Fruit fly (Drosophila melanogaster) whole organism, embryonic: Measurements from ENCODE around the gene CG1971.

Experiments
- Asciz ChIP-seq: fragments of 200-800 bp; sonication (Bioruptor generic); optimal IDR thresholded peaks from 2 replicates; lab custom pipeline; 2017; ENCODE audit warnings: missing biosample characterization, mild to moderate bottlenecking, missing genetic modification characterization, missing genetic modification reagents
- CG10147 ChIP-seq: fragments of 200-800 bp; sonication (Bioruptor generic); optimal IDR thresholded peaks from 2 replicates; lab custom pipeline; 2019; ENCODE audit warnings: missing biosample characterization, mild to moderate bottlenecking, missing genetic modification characterization, moderate library complexity
- CG1024 ChIP-seq: fragments of 200-800 bp; sonication (Bioruptor generic); IDR thresholded peaks from 2 replicates; pipeline ENCODE4 v1.3.6; 2022; ENCODE audit warnings: missing biosample characterization, missing genetic modification characterization
- CG10274 ChIP-seq: fragments of 200-800 bp; sonication (Bioruptor generic); optimal IDR thresholded peaks from 3 replicates; lab custom pipeline; 2017; ENCODE audit warnings: missing biosample characterization, mild to moderate bottlenecking, missing genetic modification characterization
- CG10321 ChIP-seq: fragments of 200-800 bp; sonication (Bioruptor generic); IDR thresholded peaks from 2 replicates; pipeline ENCODE4 v1.3.6; 2022; ENCODE audit warnings: missing biosample characterization, missing genetic modification characterization
- CG11085 ChIP-seq: fragments of 200-800 bp; sonication (Bioruptor generic); IDR thresholded peaks from 2 replicates; pipeline ENCODE4 v1.3.6; 2022; ENCODE audit warnings: missing biosample characterization, missing genetic modification characterization
- CG12219 ChIP-seq: fragments of 200-800 bp; sonication (Bioruptor generic); optimal IDR thresholded peaks from 3 replicates; lab custom pipeline; 2018; ENCODE audit warnings: missing biosample characterization, mild to moderate bottlenecking, missing genetic modification characterization
- CG12391 ChIP-seq: fragments of 200-800 bp; sonication (Bioruptor generic); optimal IDR thresholded peaks from 3 replicates; lab custom pipeline; 2018; ENCODE audit warnings: missing biosample characterization, mild to moderate bottlenecking, missing genetic modification characterization, moderate library complexity
- CG14014 ChIP-seq: fragments of 200-800 bp; sonication (Bioruptor generic); IDR thresholded peaks from 2 replicates; pipeline ENCODE4 v1.3.6; 2022; ENCODE audit warnings: missing biosample characterization, missing genetic modification characterization
- CG1647 ChIP-seq: fragments of 200-800 bp; sonication (Bioruptor generic); optimal IDR thresholded peaks from 3 replicates; lab custom pipeline; 2016; ENCODE audit warnings: missing biosample characterization, missing genetic modification characterization
- CG16813 ChIP-seq: fragments of 200-800 bp; sonication (Bioruptor generic); IDR thresholded peaks from 3 replicates; pipeline ENCODE4 v1.3.6; 2022; ENCODE audit warnings: missing biosample characterization, missing genetic modification characterization; ENCODE audit not compliant: partially characterized antibody
- CG3163 ChIP-seq: fragments of 200-800 bp; sonication (Bioruptor generic); optimal IDR thresholded peaks from 3 replicates; lab custom pipeline; 2016; ENCODE audit warnings: missing biosample characterization, missing genetic modification characterization
- CG32767 ChIP-seq: fragments of 200-800 bp; sonication (Bioruptor generic); IDR thresholded peaks from 2 replicates; pipeline ENCODE4 v1.3.6; 2022; ENCODE audit warnings: missing biosample characterization, missing genetic modification characterization
- CG3407 ChIP-seq: fragments of 200-800 bp; sonication (Bioruptor generic); optimal IDR thresholded peaks from 2 replicates; lab custom pipeline; 2018; ENCODE audit warnings: missing biosample characterization, mild to moderate bottlenecking, missing genetic modification characterization
- CG34376 ChIP-seq: fragments of 200-800 bp; sonication (Bioruptor generic); optimal IDR thresholded peaks from 2 replicates; lab custom pipeline; 2018; ENCODE audit warnings: missing biosample characterization, mild to moderate bottlenecking, missing genetic modification characterization
- CG5245 ChIP-seq: fragments of 200-800 bp; sonication (Bioruptor generic); optimal IDR thresholded peaks from 3 replicates; lab custom pipeline; 2016; ENCODE audit warnings: missing biosample characterization, missing genetic modification characterization
- CG7556 ChIP-seq: fragments of 200-800 bp; sonication (Bioruptor generic); optimal IDR thresholded peaks from 2 replicates; lab custom pipeline; 2017; ENCODE audit warnings: missing biosample characterization, mild to moderate bottlenecking, missing genetic modification characterization
- CG8089 ChIP-seq: fragments of 200-800 bp; sonication (Bioruptor generic); optimal IDR thresholded peaks from 3 replicates; lab custom pipeline; 2016; ENCODE audit warnings: missing biosample characterization, missing genetic modification characterization
- CG8765 ChIP-seq: fragments of 200-800 bp; sonication (Bioruptor generic); IDR thresholded peaks from 2 replicates; pipeline ENCODE4 v1.3.6; 2022; ENCODE audit warnings: missing biosample characterization, missing genetic modification characterization
- CG9876 ChIP-seq: fragments of 200-800 bp; sonication (Bioruptor generic); optimal IDR thresholded peaks from 2 replicates; lab custom pipeline; 2016; ENCODE audit warnings: missing biosample characterization, missing genetic modification characterization
- D ChIP-seq, 2 experiments: fragments of 200-800 bp in 1 of 2; fragments of >200 bp in 1 of 2; sonication (Bioruptor generic) in 1 of 2; optimal IDR thresholded peaks; 2 replicates in 1 of 2; 3 replicates in 1 of 2; lab custom pipeline; 2017; ENCODE audit warnings: mild to moderate bottlenecking in 1 of 2, missing biosample characterization in 1 of 2, missing genetic modification characterization in 1 of 2, missing genetic modification reagents in 1 of 2
- Dbx ChIP-seq: fragments of 200-800 bp; sonication (Bioruptor generic); IDR thresholded peaks from 3 replicates; pipeline ENCODE4 v1.3.6; 2022; ENCODE audit warnings: missing biosample characterization, missing genetic modification characterization
- Doc3 ChIP-seq: fragments of 200-800 bp; sonication (Bioruptor generic); IDR thresholded peaks from 3 replicates; pipeline ENCODE4 v1.3.6; 2022; ENCODE audit warnings: missing biosample characterization, missing genetic modification characterization; ENCODE audit not compliant: partially characterized antibody
- Eip74EF ChIP-seq, 2 experiments: fragments of 200-800 bp in 1 of 2; fragments of >200 bp in 1 of 2; sonication (Bioruptor generic) in 1 of 2; optimal IDR thresholded peaks; 2 replicates each; lab custom pipeline; 2017 to 2019; ENCODE audit warnings: missing biosample characterization in 2 of 2, missing genetic modification characterization in 2 of 2, mild to moderate bottlenecking in 1 of 2, moderate library complexity in 1 of 2
- HLH3B ChIP-seq: fragments of 200-800 bp; sonication (Bioruptor generic); IDR thresholded peaks from 2 replicates; pipeline ENCODE4 v1.3.6; 2022; ENCODE audit warnings: missing biosample characterization, missing genetic modification characterization
- HmgD ChIP-seq: fragments of 200-800 bp; sonication (Bioruptor generic); optimal IDR thresholded peaks from 3 replicates; lab custom pipeline; 2016; ENCODE audit warnings: missing biosample characterization, missing genetic modification characterization
- NFAT ChIP-seq: fragments of 200-800 bp; sonication (Bioruptor generic); IDR thresholded peaks from 2 replicates; pipeline ENCODE4 v1.3.6; 2022; ENCODE audit warnings: missing biosample characterization, missing genetic modification characterization
- PHDP ChIP-seq: fragments of 200-800 bp; sonication (Bioruptor generic); optimal IDR thresholded peaks from 3 replicates; lab custom pipeline; 2018; ENCODE audit warnings: missing biosample characterization, mild to moderate bottlenecking, missing genetic modification characterization, moderate library complexity
- Sox102F ChIP-seq: fragments of 200-800 bp; sonication (Bioruptor generic); optimal IDR thresholded peaks from 2 replicates; lab custom pipeline; 2018; ENCODE audit warnings: missing biosample characterization, mild to moderate bottlenecking, missing genetic modification characterization, moderate library complexity
- aop ChIP-seq: fragments of 200-800 bp; sonication (Bioruptor generic); IDR thresholded peaks from 2 replicates; pipeline ENCODE4 v1.3.6; 2022; ENCODE audit warnings: missing biosample characterization, missing genetic modification characterization
- bbx ChIP-seq: fragments of 200-800 bp; sonication (Bioruptor generic); IDR thresholded peaks from 2 replicates; pipeline ENCODE4 v1.3.6; 2022; ENCODE audit warnings: missing biosample characterization, missing genetic modification characterization; ENCODE audit not compliant: partially characterized antibody
- bsh ChIP-seq, 2 experiments: fragments of 200-800 bp; sonication (Bioruptor generic); optimal IDR thresholded peaks; 2 replicates each; lab custom pipeline; 2017 to 2018; ENCODE audit warnings: mild to moderate bottlenecking in 2 of 2, missing biosample characterization in 2 of 2, missing genetic modification characterization in 2 of 2, moderate library complexity in 1 of 2
- cas ChIP-seq: fragments of 200-800 bp; sonication (Bioruptor generic); IDR thresholded peaks from 2 replicates; pipeline ENCODE4 v1.3.6; 2022; ENCODE audit warnings: missing biosample characterization, missing genetic modification characterization
- crol ChIP-seq: fragments of 200-800 bp; sonication (Bioruptor generic); IDR thresholded peaks from 2 replicates; pipeline ENCODE4 v1.3.6; 2022; ENCODE audit warnings: missing biosample characterization, missing genetic modification characterization
- crp ChIP-seq, 2 experiments: fragments of 200-800 bp; sonication (Bioruptor generic); optimal IDR thresholded peaks; 2 replicates in 1 of 2; 3 replicates in 1 of 2; lab custom pipeline; 2017; ENCODE audit warnings: missing biosample characterization in 2 of 2, missing genetic modification characterization in 2 of 2, mild to moderate bottlenecking in 1 of 2, moderate library complexity in 1 of 2
- dmrt99B ChIP-seq: fragments of 200-800 bp; sonication (Bioruptor generic); optimal IDR thresholded peaks from 2 replicates; lab custom pipeline; 2018; ENCODE audit warnings: missing biosample characterization, mild to moderate bottlenecking, missing genetic modification characterization, moderate library complexity
- hb ChIP-seq: fragments of 200-800 bp; sonication (Bioruptor generic); IDR thresholded peaks from 3 replicates; pipeline ENCODE4 v1.3.6; 2022; ENCODE audit warnings: missing biosample characterization, missing genetic modification characterization; ENCODE audit not compliant: partially characterized antibody
- insv ChIP-seq, 2 experiments: fragments of 200-800 bp; sonication (Bioruptor generic); optimal IDR thresholded peaks; 3 replicates each; lab custom pipeline; 2016 to 2018; ENCODE audit warnings: missing biosample characterization in 2 of 2, missing genetic modification characterization in 2 of 2
- jumu ChIP-seq: fragments of 200-800 bp; sonication (Bioruptor generic); optimal IDR thresholded peaks from 3 replicates; lab custom pipeline; 2016; ENCODE audit warnings: missing biosample characterization, missing genetic modification characterization
- klu ChIP-seq: fragments of 200-800 bp; sonication (Bioruptor generic); IDR thresholded peaks from 2 replicates; pipeline ENCODE4 v1.3.6; 2022; ENCODE audit warnings: missing biosample characterization, missing genetic modification characterization
- prd ChIP-seq, 3 experiments: fragments of >200 bp in 2 of 3; fragments of 200-800 bp in 1 of 3; sonication (Bioruptor generic) in 1 of 3; optimal IDR thresholded peaks in 2 of 3; IDR thresholded peaks in 1 of 3; 2 replicates in 2 of 3; 3 replicates in 1 of 3; pipeline versions ENCODE4 v1.3.6 to Lab custom; 2017 to 2022; ENCODE audit warnings: missing biosample characterization in 1 of 3, missing genetic modification characterization in 1 of 3
- pum ChIP-seq: fragments of 200-800 bp; sonication (Bioruptor generic); optimal IDR thresholded peaks from 2 replicates; lab custom pipeline; 2016; ENCODE audit warnings: missing biosample characterization, missing genetic modification characterization
- sc ChIP-seq, 3 experiments: fragments of >200 bp in 2 of 3; fragments of 200-800 bp in 1 of 3; sonication (Bioruptor generic) in 1 of 3; optimal IDR thresholded peaks; 2 replicates in 2 of 3; 3 replicates in 1 of 3; lab custom pipeline; 2017; ENCODE audit warnings: mild to moderate bottlenecking in 1 of 3, missing biosample characterization in 1 of 3, missing genetic modification characterization in 1 of 3, missing genetic modification reagents in 1 of 3
- seq ChIP-seq: fragments of 200-800 bp; sonication (Bioruptor generic); IDR thresholded peaks from 2 replicates; pipeline ENCODE4 v1.3.6; 2022; ENCODE audit warnings: missing biosample characterization, missing genetic modification characterization
- shn ChIP-seq: fragments of 200-800 bp; sonication (Bioruptor generic); optimal IDR thresholded peaks from 3 replicates; lab custom pipeline; 2016; ENCODE audit warnings: missing biosample characterization, missing genetic modification characterization
- sisA ChIP-seq: fragments of 200-800 bp; sonication (Bioruptor generic); IDR thresholded peaks from 2 replicates; pipeline ENCODE4 v1.3.6; 2022; ENCODE audit warnings: missing biosample characterization, missing genetic modification characterization
- slp2 ChIP-seq: fragments of 200-800 bp; sonication (Bioruptor generic); optimal IDR thresholded peaks from 2 replicates; lab custom pipeline; 2016; ENCODE audit warnings: missing biosample characterization, missing genetic modification characterization
- sr ChIP-seq: fragments of 200-800 bp; sonication (Bioruptor generic); IDR thresholded peaks from 3 replicates; pipeline ENCODE4 v1.3.6; 2022; ENCODE audit warnings: missing biosample characterization, missing genetic modification characterization
- stc ChIP-seq: fragments of 200-800 bp; sonication (Bioruptor generic); IDR thresholded peaks from 2 replicates; pipeline ENCODE4 v1.3.6; 2022; ENCODE audit warnings: missing biosample characterization, missing genetic modification characterization
- tx ChIP-seq: fragments of 200-800 bp; sonication (Bioruptor generic); optimal IDR thresholded peaks from 2 replicates; lab custom pipeline; 2016; ENCODE audit warnings: missing biosample characterization, missing genetic modification characterization

The CG1971 gene

dm6 chr3R:31794457-31794856, 10.8 kb upstream of the CG1971 start (continued):
- TF ChIP-seq PHDP (tag; lab: Kevin White, UChicago), result no peak
- no peak for TF ChIP-seq sisA (GFP tag; lab: Robert Waterston, UW)
- no peak for TF ChIP-seq shn (GFP tag; lab: Kevin White, UChicago)
- no peak for TF ChIP-seq cas
- no peak for TF ChIP-seq insv (GFP tag; optimal IDR thresholded peaks at IDR 0.05; lab: Kevin White, UChicago)
- no peak for TF ChIP-seq prd (optimal IDR thresholded peaks at IDR 0.05; lab: Kevin White, UChicago)
- TF ChIP-seq prd (GFP tag; IDR thresholded peaks at IDR 0.05; lab: Robert Waterston, UW), result no peak
- TF ChIP-seq jumu, result no peak
- peak; percentile 23 for TF ChIP-seq CG34376 (GFP tag; lab: Kevin White, UChicago)
- TF ChIP-seq CG11085 (GFP tag; lab: Robert Waterston, UW), result no peak
- no peak for TF ChIP-seq slp2
- TF ChIP-seq hb (GFP tag; lab: Robert Waterston, UW), result no peak
- TF ChIP-seq Asciz (GFP tag; lab: Kevin White, UChicago), result no peak
- TF ChIP-seq CG5245 (GFP tag; lab: Kevin White, UChicago), result no peak
- no peak for TF ChIP-seq bsh (GFP tag; optimal IDR thresholded peaks at IDR 0.05; lab: Kevin White, UChicago)
- peak; percentile 4 for TF ChIP-seq HmgD (GFP tag; lab: Kevin White, UChicago)
- TF ChIP-seq NFAT (GFP tag; lab: Robert Waterston, UW), result no peak
- TF ChIP-seq D (optimal IDR thresholded peaks at IDR 0.05; lab: Kevin White, UChicago), result no peak
- no peak for TF ChIP-seq D (GFP tag; optimal IDR thresholded peaks at IDR 0.05; lab: Kevin White, UChicago)
- TF ChIP-seq CG7556, result no peak
- no peak for TF ChIP-seq CG1647 (GFP tag; lab: Kevin White, UChicago)
- peak; percentile 51 for TF ChIP-seq crol (GFP tag; lab: Robert Waterston, UW)
- TF ChIP-seq CG10147 (GFP tag; lab: Kevin White, UChicago), result no peak
- TF ChIP-seq CG3407 (GFP tag; lab: Kevin White, UChicago), result no peak
- TF ChIP-seq tx (GFP tag; lab: Kevin White, UChicago), result no peak
- TF ChIP-seq pum (GFP tag; lab: Kevin White, UChicago), result no peak
- no peak for TF ChIP-seq CG16813 (GFP tag; lab: Robert Waterston, UW)
- no peak for TF ChIP-seq CG9876 (GFP tag; lab: Kevin White, UChicago)
- no peak for TF ChIP-seq CG14014 (GFP tag; lab: Robert Waterston, UW)
- no peak for TF ChIP-seq Eip74EF (GFP tag; optimal IDR thresholded peaks at IDR 0.05; lab: Kevin White, UChicago)
- no peak for TF ChIP-seq HLH3B (GFP tag; lab: Robert Waterston, UW)
- no peak for TF ChIP-seq klu (GFP tag; lab: Robert Waterston, UW)
- no peak for TF ChIP-seq Sox102F (GFP tag; lab: Kevin White, UChicago)
- TF ChIP-seq Doc3 (GFP tag; lab: Robert Waterston, UW), result 0 out of 3 replicates have a peak, but pooled peaks have one; percentile 14
- TF ChIP-seq seq, result no peak
- no peak for TF ChIP-seq CG12219 (GFP tag; lab: Kevin White, UChicago)
- TF ChIP-seq sr (GFP tag; lab: Robert Waterston, UW), result no peak
- TF ChIP-seq CG8765, result no peak
- no peak for TF ChIP-seq CG12391
- TF ChIP-seq CG10321 (GFP tag; lab: Robert Waterston, UW), result no peak
- TF ChIP-seq CG1024 (GFP tag; lab: Robert Waterston, UW), result no peak
- no peak for TF ChIP-seq sc (optimal IDR thresholded peaks at IDR 0.05; lab: Kevin White, UChicago)
- no peak for TF ChIP-seq sc (GFP tag; optimal IDR thresholded peaks at IDR 0.05; lab: Kevin White, UChicago)
- no peak for TF ChIP-seq CG10274 (GFP tag; lab: Kevin White, UChicago)
- no peak for TF ChIP-seq CG32767 (GFP tag; lab: Robert Waterston, UW)
- no peak for TF ChIP-seq aop (GFP tag; lab: Robert Waterston, UW)
- TF ChIP-seq CG8089 (GFP tag; lab: Kevin White, UChicago), result no peak
- TF ChIP-seq dmrt99B, result no peak
- TF ChIP-seq crp (GFP tag; optimal IDR thresholded peaks at IDR 0.05; lab: Kevin White, UChicago), result peak; percentile 86 to 97
- TF ChIP-seq CG3163, result no peak
- no peak for TF ChIP-seq stc (GFP tag; lab: Robert Waterston, UW)
- TF ChIP-seq bbx (GFP tag; lab: Robert Waterston, UW), result peak; percentile 37
- 0 out of 3 replicates have a peak, but pooled peaks have one; percentile 17 for TF ChIP-seq Dbx (GFP tag; lab: Robert Waterston, UW)
